Worm (Caenorhabditis elegans) whole organism, late embryonic: ENCODE data around the gene R09A8.2.

Experiments used
- C08G9.2 ChIP-seq: sonication (generic microtip); optimal IDR thresholded peaks from 2 replicates; lab custom pipeline; 2016; ENCODE audit warnings: mild to moderate bottlenecking, missing genetic modification characterization, moderate library complexity, missing compliant biosample characterization
- ama-1 ChIP-seq: fragments of 150-350 bp; optimal IDR thresholded peaks from 2 replicates; lab custom pipeline; 2014
- ceh-14 ChIP-seq: sonication (generic microtip); optimal IDR thresholded peaks from 2 replicates; lab custom pipeline; 2016; ENCODE audit warnings: missing genotype, missing genetic modification characterization, missing compliant biosample characterization
- fkh-10 ChIP-seq: fragments of 150-350 bp; optimal IDR thresholded peaks from 2 replicates; lab custom pipeline; 2014; ENCODE audit warnings: missing biosample characterization, missing genetic modification reagents, missing genetic modification characterization
- fkh-6 ChIP-seq: sonication (generic microtip); optimal IDR thresholded peaks from 2 replicates; lab custom pipeline; 2016; ENCODE audit warnings: missing genetic modification characterization, missing compliant biosample characterization
- hlh-30 ChIP-seq: sonication (generic microtip); optimal IDR thresholded peaks from 2 replicates; lab custom pipeline; 2017; ENCODE audit warnings: antibody characterized with exemption, missing genetic modification characterization, missing compliant biosample characterization; ENCODE audit not compliant: insufficient read depth
- hlh-6 ChIP-seq: sonication (generic microtip); optimal IDR thresholded peaks from 2 replicates; lab custom pipeline; 2016; ENCODE audit warnings: missing genotype, missing genetic modification characterization, missing compliant biosample characterization
- mec-3 ChIP-seq: sonication (generic microtip); optimal IDR thresholded peaks from 2 replicates; lab custom pipeline; 2016; ENCODE audit warnings: borderline replicate concordance, missing genetic modification characterization, missing compliant biosample characterization
- nhr-11 ChIP-seq: fragments of 150-350 bp; optimal IDR thresholded peaks from 2 replicates; lab custom pipeline; 2014; ENCODE audit warnings: missing biosample characterization, missing genetic modification characterization
- nhr-232 ChIP-seq: sonication (generic microtip); optimal IDR thresholded peaks from 2 replicates; lab custom pipeline; 2016; ENCODE audit warnings: missing genetic modification characterization, missing compliant biosample characterization
- pqm-1 ChIP-seq: sonication (generic microtip); optimal IDR thresholded peaks from 2 replicates; lab custom pipeline; 2016; ENCODE audit warnings: missing genetic modification characterization, missing compliant biosample characterization
- sox-4 ChIP-seq: sonication (generic microtip); optimal IDR thresholded peaks from 2 replicates; lab custom pipeline; 2017; ENCODE audit warnings: mild to moderate bottlenecking, missing genetic modification characterization, inconsistent platforms, missing compliant biosample characterization
- tbx-2 ChIP-seq: sonication (generic microtip); optimal IDR thresholded peaks from 2 replicates; lab custom pipeline; 2016; ENCODE audit warnings: missing genetic modification characterization, missing compliant biosample characterization
- ttx-3 ChIP-seq: sonication (generic microtip); optimal IDR thresholded peaks from 2 replicates; lab custom pipeline; 2016; ENCODE audit warnings: missing genetic modification reagents, missing genetic modification characterization, missing compliant biosample characterization

DNA sequence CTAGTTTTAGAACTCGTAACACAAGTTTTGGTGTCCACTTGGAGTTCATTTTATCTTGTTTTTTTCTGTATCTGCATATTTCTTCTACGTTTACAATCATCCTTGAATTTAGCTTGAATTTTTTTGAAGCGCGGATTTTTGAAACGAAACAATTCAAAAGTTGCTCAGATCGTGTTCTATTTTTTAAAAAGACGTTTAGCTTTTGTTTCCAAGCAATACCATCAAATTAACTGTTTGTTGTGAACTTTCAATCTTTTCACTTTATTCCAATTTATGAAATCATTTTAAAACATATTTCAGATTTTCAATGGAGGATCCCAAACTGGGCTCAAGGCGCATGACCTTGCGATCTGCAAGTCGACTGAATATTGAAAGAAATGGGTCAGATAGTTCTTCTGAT, at the start of gene R09A8.2:
- TF ChIP-seq nhr-232 (tag; lab: Kevin White, UChicago) (no peak), nhr-11 (no peak), hlh-6 (tag; lab: Kevin White, UChicago) (no peak), mec-3 (tag; lab: Kevin White, UChicago) (no peak), ama-1 (lab: Kevin White, UChicago) (no peak), ceh-14 (tag; lab: Kevin White, UChicago) (no peak), ttx-3 (tag; lab: Kevin White, UChicago) (no peak), C08G9.2 (tag; lab: Kevin White, UChicago) (no peak), fkh-6 (tag; lab: Kevin White, UChicago) (no peak), tbx-2 (tag; lab: Kevin White, UChicago) (no peak), pqm-1 (tag; lab: Kevin White, UChicago) (no peak), fkh-10 (GFP tag; lab: Kevin White, UChicago) (no peak), hlh-30 (tag; lab: Kevin White, UChicago) (no peak), sox-4 (tag; lab: Kevin White, UChicago) (no peak)
